Worm (Caenorhabditis elegans): Measurements from ENCODE around the gene chil-21.

DNA sequence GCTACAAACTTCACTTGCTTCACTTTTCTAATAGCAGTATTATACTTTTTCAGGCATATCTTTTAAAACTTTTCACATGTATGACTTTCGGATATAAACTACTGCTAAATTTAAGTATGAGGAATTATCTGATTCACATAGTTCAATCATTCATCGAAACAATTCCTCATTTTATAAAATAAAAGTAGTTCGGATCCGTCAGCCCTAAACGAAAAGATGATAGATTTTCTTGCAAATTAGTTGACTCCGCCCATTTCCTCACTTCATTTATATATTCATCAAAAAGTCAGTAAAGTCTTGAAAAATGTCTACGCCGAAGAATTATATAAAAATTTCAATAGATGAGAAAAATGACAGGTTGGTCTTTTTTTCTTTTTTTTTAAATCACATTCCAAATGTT, 15.8 kb upstream of the chil-21 start, which contains the start of gene chil-27:
- TF ChIP-seq ets-7 (tag; optimal IDR thresholded peaks at IDR 0.05) = no peak
- no peak for TF ChIP-seq scrt-1 (GFP tag; IDR thresholded peaks at IDR 0.05)

All from whole organism, early embryonic.